Worm (Caenorhabditis elegans) whole organism, mixed stage, embryonic: Measurements from ENCODE around the gene K03B4.8.

Experiments used
- sptf-1 ChIP-seq: sonication (generic microtip); optimal IDR thresholded peaks from 2 replicates; lab custom pipeline; 2017; ENCODE audit warnings: mild to moderate bottlenecking, missing genetic modification characterization, moderate library complexity, missing compliant biosample characterization
- unc-62 ChIP-seq: fragments of 150-350 bp; optimal IDR thresholded peaks from 2 replicates; lab custom pipeline; 2014; ENCODE audit warnings: missing biosample characterization, missing genetic modification reagents, missing genetic modification characterization

DNA sequence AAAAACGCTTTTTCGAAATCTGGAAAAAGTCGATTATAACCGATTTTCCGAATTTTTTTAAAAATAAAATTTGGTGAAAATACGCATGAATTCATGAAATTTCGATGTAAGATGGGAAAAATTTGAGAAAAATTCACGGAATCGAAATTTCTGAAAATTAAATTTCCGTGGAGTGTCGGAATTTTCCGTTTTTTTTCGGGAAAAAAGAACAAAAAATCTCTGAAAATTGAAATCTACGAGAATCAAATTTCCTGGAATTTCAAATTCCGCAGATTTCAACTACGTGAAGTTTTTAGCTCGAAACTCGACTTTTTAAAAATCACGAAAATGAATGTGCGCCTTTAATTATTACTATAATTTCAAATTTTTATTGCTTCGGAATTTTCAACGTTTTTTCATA lies 48.1 kb downstream of the K03B4.8 start:
- TF ChIP-seq sptf-1 (tag; lab: Kevin White, UChicago) (no peak), unc-62 (GFP tag; lab: Kevin White, UChicago) (no peak)
